Fruit fly (Drosophila melanogaster) whole organism, embryonic: ENCODE measurements around the gene Fbxl7.

Experiments used
- CG10462 ChIP-seq: fragments of 200-800 bp; sonication (Bioruptor generic); optimal IDR thresholded peaks from 2 replicates; lab custom pipeline; 2016; ENCODE audit warnings: missing biosample characterization, missing genetic modification characterization
- CG11560 ChIP-seq: fragments of 200-800 bp; sonication (Bioruptor generic); IDR thresholded peaks from 3 replicates; pipeline ENCODE4 v1.3.6; 2022; ENCODE audit warnings: missing biosample characterization, missing genetic modification characterization
- CG13894 ChIP-seq: fragments of 200-800 bp; sonication (Bioruptor generic); optimal IDR thresholded peaks from 3 replicates; lab custom pipeline; 2018; ENCODE audit warnings: missing biosample characterization, mild to moderate bottlenecking, missing genetic modification characterization, moderate library complexity
- CG14050 ChIP-seq: fragments of 200-800 bp; sonication (Bioruptor generic); IDR thresholded peaks from 3 replicates; pipeline ENCODE4 v1.3.6; 2022; ENCODE audit warnings: missing biosample characterization, missing genetic modification characterization
- CG15269 ChIP-seq: fragments of 200-800 bp; sonication (Bioruptor generic); optimal IDR thresholded peaks from 2 replicates; lab custom pipeline; 2018; ENCODE audit warnings: missing biosample characterization, mild to moderate bottlenecking, missing genetic modification characterization, moderate library complexity
- CG15696 ChIP-seq: fragments of 200-800 bp; sonication (Bioruptor generic); optimal IDR thresholded peaks from 2 replicates; lab custom pipeline; 2019; ENCODE audit warnings: missing biosample characterization, mild to moderate bottlenecking, missing genetic modification characterization, moderate library complexity
- CG1792 ChIP-seq: fragments of 200-800 bp; sonication (Bioruptor generic); optimal IDR thresholded peaks from 2 replicates; lab custom pipeline; 2016; ENCODE audit warnings: missing biosample characterization, missing genetic modification characterization
- CG1832 ChIP-seq: fragments of 200-800 bp; sonication (Bioruptor generic); optimal IDR thresholded peaks from 2 replicates; lab custom pipeline; 2017; ENCODE audit warnings: missing biosample characterization, mild to moderate bottlenecking, missing genetic modification characterization, inconsistent platforms
- CG30020 ChIP-seq: fragments of 200-800 bp; optimal IDR thresholded peaks from 2 replicates; lab custom pipeline; 2019; ENCODE audit warnings: missing biosample characterization, mild to moderate bottlenecking, missing genetic modification characterization, moderate library complexity
- CG30431 ChIP-seq: fragments of 200-800 bp; sonication (Bioruptor generic); optimal IDR thresholded peaks from 2 replicates; lab custom pipeline; 2017; ENCODE audit warnings: missing biosample characterization, missing genetic modification characterization
- CG31365 ChIP-seq: fragments of 200-800 bp; sonication (Bioruptor generic); optimal IDR thresholded peaks from 2 replicates; lab custom pipeline; 2018; ENCODE audit warnings: missing biosample characterization, mild to moderate bottlenecking, missing genetic modification characterization
- CG32532 ChIP-seq: fragments of 200-800 bp; sonication (Bioruptor generic); IDR thresholded peaks from 2 replicates; pipeline ENCODE4 v1.3.6; 2022; ENCODE audit warnings: missing biosample characterization, missing genetic modification characterization
- CG3726 ChIP-seq: fragments of 200-800 bp; sonication (Bioruptor generic); IDR thresholded peaks from 3 replicates; pipeline ENCODE4, ENCODE4 v1.3.6; 2022; ENCODE audit warnings: missing biosample characterization, missing genetic modification characterization
- CG42726 ChIP-seq: fragments of 200-800 bp; sonication (Bioruptor generic); IDR thresholded peaks from 2 replicates; pipeline ENCODE4 v1.3.6; 2022; ENCODE audit warnings: missing biosample characterization, missing genetic modification characterization; ENCODE audit not compliant: partially characterized antibody
- CG4360 ChIP-seq: fragments of 200-800 bp; sonication (Bioruptor generic); IDR thresholded peaks from 2 replicates; pipeline ENCODE4 v1.3.6; 2022; ENCODE audit warnings: missing biosample characterization, missing genetic modification characterization
- CG4404 ChIP-seq: fragments of 200-800 bp; sonication (Bioruptor generic); IDR thresholded peaks from 2 replicates; pipeline ENCODE4 v1.3.6; 2022; ENCODE audit warnings: missing biosample characterization, missing genetic modification characterization
- CG7745 ChIP-seq: fragments of 200-800 bp; sonication (Bioruptor generic); optimal IDR thresholded peaks from 2 replicates; lab custom pipeline; 2018; ENCODE audit warnings: missing biosample characterization, mild to moderate bottlenecking, missing genetic modification characterization, moderate library complexity
- CG7928 ChIP-seq: fragments of 200-800 bp; sonication (Bioruptor generic); optimal IDR thresholded peaks from 2 replicates; lab custom pipeline; 2017; ENCODE audit warnings: missing biosample characterization, mild to moderate bottlenecking, missing genetic modification characterization
- Chrac-16 ChIP-seq: fragments of 200-800 bp; sonication (Bioruptor generic); optimal IDR thresholded peaks from 3 replicates; lab custom pipeline; 2016; ENCODE audit warnings: missing biosample characterization, missing genetic modification characterization
- D ChIP-seq, 2 experiments: fragments of 200-800 bp in 1 of 2; fragments of >200 bp in 1 of 2; sonication (Bioruptor generic) in 1 of 2; optimal IDR thresholded peaks; 2 replicates in 1 of 2; 3 replicates in 1 of 2; lab custom pipeline; 2017; ENCODE audit warnings: mild to moderate bottlenecking in 1 of 2, missing biosample characterization in 1 of 2, missing genetic modification characterization in 1 of 2, missing genetic modification reagents in 1 of 2
- Dip2 ChIP-seq: fragments of 200-800 bp; sonication (Bioruptor generic); IDR thresholded peaks from 2 replicates; pipeline ENCODE4 v1.3.6; 2022; ENCODE audit warnings: missing biosample characterization, missing genetic modification characterization
- GATAe ChIP-seq: fragments of 200-800 bp; sonication (Bioruptor generic); conservative IDR thresholded peaks from 2 replicates; pipeline ENCODE4 v1.3.6; 2022; ENCODE audit warnings: missing biosample characterization, missing genetic modification characterization
- HLH3B ChIP-seq: fragments of 200-800 bp; sonication (Bioruptor generic); IDR thresholded peaks from 2 replicates; pipeline ENCODE4 v1.3.6; 2022; ENCODE audit warnings: missing biosample characterization, missing genetic modification characterization
- Myb ChIP-seq: fragments of 200-800 bp; sonication (Bioruptor generic); optimal IDR thresholded peaks from 2 replicates; lab custom pipeline; 2016; ENCODE audit warnings: missing biosample characterization, missing genetic modification characterization
- Nf-YA ChIP-seq: fragments of 200-800 bp; sonication (Bioruptor generic); IDR thresholded peaks from 2 replicates; pipeline ENCODE4 v1.3.6; 2022; ENCODE audit warnings: missing biosample characterization, missing genetic modification characterization
- Nf-YC ChIP-seq: fragments of 200-800 bp; optimal IDR thresholded peaks from 3 replicates; lab custom pipeline; 2019; ENCODE audit warnings: missing biosample characterization, mild to moderate bottlenecking, missing genetic modification characterization, moderate library complexity
- Ptx1 ChIP-seq: fragments of 200-800 bp; sonication (Bioruptor generic); IDR thresholded peaks from 2 replicates; pipeline ENCODE4 v1.3.6; 2022; ENCODE audit warnings: missing biosample characterization, missing genetic modification characterization
- Rx ChIP-seq: fragments of 200-800 bp; sonication (Bioruptor generic); IDR thresholded peaks from 2 replicates; pipeline ENCODE4 v1.3.6; 2022; ENCODE audit warnings: missing biosample characterization, missing genetic modification characterization
- Spps ChIP-seq: fragments of 200-800 bp; sonication (Bioruptor generic); optimal IDR thresholded peaks from 2 replicates; lab custom pipeline; 2018; ENCODE audit warnings: missing biosample characterization, mild to moderate bottlenecking, missing genetic modification characterization
- ac ChIP-seq: fragments of 200-800 bp; sonication (Bioruptor generic); optimal IDR thresholded peaks from 3 replicates; lab custom pipeline; 2017; ENCODE audit warnings: missing biosample characterization, mild to moderate bottlenecking, missing genetic modification characterization
- al ChIP-seq: fragments of 200-800 bp; sonication (Bioruptor generic); IDR thresholded peaks from 2 replicates; pipeline ENCODE4 v1.3.6; 2022; ENCODE audit warnings: missing biosample characterization, missing genetic modification characterization
- aop ChIP-seq: fragments of 200-800 bp; sonication (Bioruptor generic); IDR thresholded peaks from 2 replicates; pipeline ENCODE4 v1.3.6; 2022; ENCODE audit warnings: missing biosample characterization, missing genetic modification characterization
- ara ChIP-seq: fragments of 200-800 bp; sonication (Bioruptor generic); IDR thresholded peaks from 2 replicates; pipeline ENCODE4 v1.3.6; 2022; ENCODE audit warnings: missing biosample characterization, missing genetic modification characterization
- bab2 ChIP-seq: fragments of 200-800 bp; sonication (Bioruptor generic); optimal IDR thresholded peaks from 2 replicates; lab custom pipeline; 2016; ENCODE audit warnings: missing biosample characterization, missing genetic modification characterization
- cad ChIP-seq: fragments of >200 bp; optimal IDR thresholded peaks from 2 replicates; lab custom pipeline; 2017; ENCODE audit warnings: missing biosample characterization, missing genetic modification characterization
- chn ChIP-seq: fragments of 200-800 bp; sonication (Bioruptor generic); optimal IDR thresholded peaks from 2 replicates; lab custom pipeline; 2016; ENCODE audit warnings: missing biosample characterization, missing genetic modification characterization
- corto ChIP-seq: fragments of 200-800 bp; sonication (Bioruptor generic); optimal IDR thresholded peaks from 2 replicates; lab custom pipeline; 2016; ENCODE audit warnings: missing biosample characterization, mild to moderate bottlenecking, missing genetic modification characterization, moderate library complexity
- dati ChIP-seq: fragments of 200-800 bp; sonication (Bioruptor generic); IDR thresholded peaks from 2 replicates; pipeline ENCODE4 v1.3.6; 2022; ENCODE audit warnings: missing biosample characterization, missing genetic modification characterization
- dmrt11E ChIP-seq: fragments of 200-800 bp; sonication (Bioruptor generic); optimal IDR thresholded peaks from 3 replicates; lab custom pipeline; 2018; ENCODE audit warnings: missing biosample characterization, mild to moderate bottlenecking, missing genetic modification characterization, moderate library complexity
- dysf ChIP-seq: fragments of 200-800 bp; sonication (Bioruptor generic); IDR thresholded peaks from 3 replicates; pipeline ENCODE4 v1.3.6; 2022; ENCODE audit warnings: missing biosample characterization, missing genetic modification characterization
- ems ChIP-seq: fragments of 200-800 bp; sonication (Bioruptor generic); optimal IDR thresholded peaks from 3 replicates; lab custom pipeline; 2016; ENCODE audit warnings: missing biosample characterization, missing genetic modification characterization
- exex ChIP-seq: fragments of 200-800 bp; sonication (Bioruptor generic); optimal IDR thresholded peaks from 4 replicates; lab custom pipeline; 2018; ENCODE audit warnings: missing biosample characterization, mild to moderate bottlenecking, missing genetic modification characterization, moderate library complexity
- ham ChIP-seq: fragments of 200-800 bp; sonication (Bioruptor generic); IDR thresholded peaks from 2 replicates; pipeline ENCODE4 v1.3.6; 2022; ENCODE audit warnings: missing biosample characterization, missing genetic modification characterization
- jumu ChIP-seq: fragments of 200-800 bp; sonication (Bioruptor generic); optimal IDR thresholded peaks from 3 replicates; lab custom pipeline; 2016; ENCODE audit warnings: missing biosample characterization, missing genetic modification characterization
- lola ChIP-seq, 3 experiments: fragments of >200 bp in 2 of 3; fragments of 200-800 bp in 1 of 3; sonication (Bioruptor generic) in 1 of 3; optimal IDR thresholded peaks; 2 replicates each; lab custom pipeline; 2017 to 2019; ENCODE audit warnings: missing biosample characterization in 3 of 3, missing genetic modification characterization in 3 of 3, mild to moderate bottlenecking in 1 of 3, moderate library complexity in 1 of 3
- luna ChIP-seq: fragments of 200-800 bp; sonication (Bioruptor generic); optimal IDR thresholded peaks from 2 replicates; lab custom pipeline; 2016; ENCODE audit warnings: missing biosample characterization, missing genetic modification characterization
- nerfin-2 ChIP-seq: fragments of 200-800 bp; sonication (Bioruptor generic); IDR thresholded peaks from 2 replicates; pipeline ENCODE4 v1.3.6; 2022; ENCODE audit warnings: missing biosample characterization, missing genetic modification characterization; ENCODE audit not compliant: partially characterized antibody
- ranshi ChIP-seq: fragments of 200-800 bp; sonication (Bioruptor generic); IDR thresholded peaks from 2 replicates; pipeline ENCODE4 v1.3.6; 2022; ENCODE audit warnings: missing biosample characterization, missing genetic modification characterization
- repo ChIP-seq: fragments of 200-800 bp; sonication (Bioruptor generic); optimal IDR thresholded peaks from 2 replicates; lab custom pipeline; 2016; ENCODE audit warnings: missing biosample characterization, missing genetic modification characterization
- sqz ChIP-seq: fragments of 200-800 bp; sonication (Bioruptor generic); optimal IDR thresholded peaks from 3 replicates; lab custom pipeline; 2018; ENCODE audit warnings: missing biosample characterization, mild to moderate bottlenecking, missing genetic modification characterization
- ssp ChIP-seq: fragments of 200-800 bp; sonication (Bioruptor generic); IDR thresholded peaks from 2 replicates; pipeline ENCODE4 v1.3.6; 2022; ENCODE audit warnings: missing biosample characterization, missing genetic modification characterization

Fbxl7 gene

DNA sequence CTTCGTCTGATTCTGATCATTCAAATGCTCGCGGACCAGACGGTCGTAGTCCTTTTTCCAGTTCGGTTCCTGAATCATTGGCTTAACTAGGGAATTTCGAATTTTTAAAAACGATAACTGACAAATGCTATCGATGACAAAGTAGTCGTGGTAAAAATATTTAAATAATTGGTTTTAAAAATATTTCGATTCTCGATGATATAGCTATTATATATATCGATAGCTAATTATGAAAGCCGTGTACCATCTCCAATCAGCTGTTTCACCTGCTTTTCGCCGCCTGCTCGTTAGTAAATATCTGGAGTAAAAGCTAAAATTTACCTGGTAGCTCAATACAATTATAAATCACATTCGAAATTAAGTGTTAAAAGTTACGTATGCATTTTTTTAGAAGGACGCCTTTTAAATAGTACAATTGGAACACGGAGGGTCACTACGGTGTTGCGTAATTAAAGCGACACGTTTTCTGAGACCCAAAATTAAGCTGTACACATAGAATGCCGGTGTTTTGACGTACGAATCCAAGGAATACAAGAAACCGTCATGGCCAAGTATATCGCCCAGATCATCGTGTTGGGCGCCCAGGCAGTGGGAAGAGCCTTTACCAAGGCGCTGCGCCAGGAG lies 13.0 kb downstream of the Fbxl7 start, which contains the start of the genes CG5478 and blp (continued):
- TF ChIP-seq ssp (GFP tag; lab: Robert Waterston, UW) (no peak), corto (GFP tag; lab: Kevin White, UChicago) (no peak), exex (tag; lab: Kevin White, UChicago) (no peak), jumu (GFP tag; lab: Kevin White, UChicago) (no peak), CG30020 (tag; lab: Kevin White, UChicago) (no peak), dati (GFP tag; lab: Robert Waterston, UW) (no peak), D (optimal IDR thresholded peaks at IDR 0.05; lab: Kevin White, UChicago) (no peak), D (GFP tag; optimal IDR thresholded peaks at IDR 0.05; lab: Kevin White, UChicago) (no peak), ham (no peak), CG14050 (GFP tag; lab: Robert Waterston, UW) (no peak), Dip2 (GFP tag; lab: Robert Waterston, UW) (no peak), CG4360 (GFP tag; lab: Robert Waterston, UW) (no peak), CG3726 (GFP tag; lab: Robert Waterston, UW) (no peak), CG42726 (GFP tag; lab: Robert Waterston, UW) (peak; percentile 33; the same call in 1 of the 2 replicates), Ptx1 (GFP tag; lab: Robert Waterston, UW) (no peak), luna (no peak), Nf-YA (GFP tag; lab: Robert Waterston, UW) (no peak), Rx (GFP tag; lab: Robert Waterston, UW) (no peak), ac (no peak), CG13894 (tag; lab: Kevin White, UChicago) (no peak), CG32532 (GFP tag; lab: Robert Waterston, UW) (no peak), bab2 (GFP tag; lab: Kevin White, UChicago) (no peak), CG1792 (GFP tag; lab: Kevin White, UChicago) (no peak), CG15696 (tag; lab: Kevin White, UChicago) (no peak), ranshi (GFP tag; lab: Robert Waterston, UW) (no peak), lola (GFP tag; optimal IDR thresholded peaks at IDR 0.05; lab: Kevin White, UChicago) (no peak), CG10462 (GFP tag; lab: Kevin White, UChicago) (no peak), cad (GFP tag; lab: Kevin White, UChicago) (no peak), CG31365 (tag; lab: Kevin White, UChicago) (no peak), Chrac-16 (GFP tag; lab: Kevin White, UChicago) (no peak), ems (GFP tag; lab: Kevin White, UChicago) (no peak), nerfin-2 (GFP tag; lab: Robert Waterston, UW) (peak; percentile 90), dysf (GFP tag; lab: Robert Waterston, UW) (no peak), al (GFP tag; lab: Robert Waterston, UW) (no peak), Myb (peak; percentile 55), CG30431 (GFP tag; lab: Kevin White, UChicago) (no peak), chn (GFP tag; lab: Kevin White, UChicago) (no peak), Nf-YC (tag; lab: Kevin White, UChicago) (no peak), GATAe (GFP tag; lab: Robert Waterston, UW) (no peak), aop (GFP tag; lab: Robert Waterston, UW) (no peak), Spps (tag; lab: Kevin White, UChicago) (no peak), repo (GFP tag; lab: Kevin White, UChicago) (no peak), sqz (GFP tag; lab: Kevin White, UChicago) (no peak), CG4404 (GFP tag; lab: Robert Waterston, UW) (no peak), CG11560 (no peak; the same call in 2 of the 3 replicates), dmrt11E (tag; lab: Kevin White, UChicago) (no peak), CG7928 (GFP tag; lab: Kevin White, UChicago) (no peak), HLH3B (GFP tag; lab: Robert Waterston, UW) (no peak), CG1832 (no peak), CG7745 (no peak), CG15269 (tag; lab: Kevin White, UChicago) (no peak), ara (GFP tag; lab: Robert Waterston, UW) (no peak)
